Worm (Caenorhabditis elegans) whole organism, mixed stage, embryonic: ENCODE measurements around the gene pno-1.

Experiments used
- M03D4.4 ChIP-seq: sonication (generic microtip); optimal IDR thresholded peaks from 2 replicates; lab custom pipeline; 2017; ENCODE audit warnings: mild to moderate bottlenecking, missing genetic modification characterization, missing compliant biosample characterization
- bed-3 ChIP-seq: fragments of 200-800 bp; sonication (Bioruptor generic); optimal IDR thresholded peaks from 3 replicates; lab custom pipeline; 2018; ENCODE audit warnings: mild to moderate bottlenecking, missing genetic modification characterization, moderate library complexity, missing compliant biosample characterization
- blmp-1 ChIP-seq: fragments of 150-350 bp; optimal IDR thresholded peaks from 2 replicates; lab custom pipeline; 2014; ENCODE audit warnings: missing biosample characterization, missing genetic modification characterization
- ceh-39 ChIP-seq: fragments of 150-350 bp; optimal IDR thresholded peaks from 2 replicates; lab custom pipeline; 2014; ENCODE audit warnings: missing biosample characterization, missing genetic modification characterization
- ces-1 ChIP-seq: fragments of 150-350 bp; optimal IDR thresholded peaks from 2 replicates; lab custom pipeline; 2014; ENCODE audit warnings: missing biosample characterization, missing genetic modification reagents, missing genetic modification characterization
- cnd-1 ChIP-seq: fragments of 200-800 bp; sonication (Bioruptor generic); optimal IDR thresholded peaks from 2 replicates; lab custom pipeline; 2018; ENCODE audit warnings: mild to moderate bottlenecking, missing genetic modification characterization, missing compliant biosample characterization
- drap-1 ChIP-seq: fragments of 200-800 bp; sonication (Bioruptor generic); optimal IDR thresholded peaks from 3 replicates; lab custom pipeline; 2018; ENCODE audit warnings: mild to moderate bottlenecking, missing genetic modification characterization, missing compliant biosample characterization
- elt-1 ChIP-seq: sonication (generic microtip); optimal IDR thresholded peaks from 2 replicates; lab custom pipeline; 2017; ENCODE audit warnings: missing genetic modification characterization, mild to moderate bottlenecking, missing compliant biosample characterization, antibody characterized with exemption, moderate library complexity, borderline replicate concordance; ENCODE audit not compliant: insufficient read depth
- elt-3 ChIP-seq: fragments of 150-350 bp; optimal IDR thresholded peaks from 2 replicates; lab custom pipeline; 2014; ENCODE audit warnings: missing biosample characterization, missing genetic modification characterization
- flh-1 ChIP-seq: fragments of 200-800 bp; sonication (Bioruptor generic); optimal IDR thresholded peaks from 2 replicates; lab custom pipeline; 2018; ENCODE audit warnings: mild to moderate bottlenecking, missing genetic modification characterization, moderate library complexity, missing compliant biosample characterization
- hlh-1 ChIP-seq: fragments of 150-350 bp; optimal IDR thresholded peaks from 2 replicates; lab custom pipeline; 2014; ENCODE audit warnings: missing biosample characterization, missing genetic modification reagents, missing genetic modification characterization
- lin-13 ChIP-seq: fragments of 150-350 bp; optimal IDR thresholded peaks from 2 replicates; lab custom pipeline; 2014; ENCODE audit warnings: missing biosample characterization, missing genetic modification characterization
- lin-32 ChIP-seq: fragments of 200-800 bp; sonication (Bioruptor generic); optimal IDR thresholded peaks from 2 replicates; lab custom pipeline; 2018; ENCODE audit warnings: mild to moderate bottlenecking, missing genetic modification characterization, missing compliant biosample characterization
- mab-5 ChIP-seq: fragments of 150-350 bp; optimal IDR thresholded peaks from 2 replicates; lab custom pipeline; 2014; ENCODE audit warnings: missing biosample characterization, missing genetic modification characterization
- mep-1 ChIP-seq: fragments of 150-350 bp; optimal IDR thresholded peaks from 2 replicates; lab custom pipeline; 2017; ENCODE audit warnings: missing biosample characterization, missing genetic modification reagents, missing genetic modification characterization, inconsistent platforms
- mls-2 ChIP-seq: sonication (generic microtip); optimal IDR thresholded peaks from 2 replicates; lab custom pipeline; 2016; ENCODE audit warnings: mild to moderate bottlenecking, missing genetic modification characterization, moderate library complexity, missing compliant biosample characterization
- nhr-12 ChIP-seq: fragments of 150-350 bp; optimal IDR thresholded peaks from 2 replicates; lab custom pipeline; 2014; ENCODE audit warnings: missing biosample characterization, missing genetic modification characterization
- nhr-2 ChIP-seq: fragments of 150-350 bp; optimal IDR thresholded peaks from 2 replicates; lab custom pipeline; 2014; ENCODE audit warnings: missing biosample characterization, missing genetic modification characterization
- nhr-237 ChIP-seq: fragments of 150-350 bp; optimal IDR thresholded peaks from 2 replicates; lab custom pipeline; 2014; ENCODE audit warnings: missing biosample characterization, missing genetic modification characterization
- nhr-76 ChIP-seq: sonication (generic microtip); optimal IDR thresholded peaks from 2 replicates; lab custom pipeline; 2017; ENCODE audit warnings: missing biosample characterization, missing genetic modification characterization
- pha-4 ChIP-seq: fragments of 150-350 bp; optimal IDR thresholded peaks from 2 replicates; lab custom pipeline; 2018; ENCODE audit warnings: missing biosample characterization, missing genetic modification reagents, missing genetic modification characterization
- sem-2 ChIP-seq: fragments of 200-800 bp; sonication (Bioruptor generic); optimal IDR thresholded peaks from 2 replicates; lab custom pipeline; 2018; ENCODE audit warnings: mild to moderate bottlenecking, missing genetic modification characterization, missing compliant biosample characterization
- tbx-8 ChIP-seq: fragments of 200-800 bp; sonication (Bioruptor generic); optimal IDR thresholded peaks from 2 replicates; lab custom pipeline; 2018; ENCODE audit warnings: mild to moderate bottlenecking, missing genetic modification characterization, moderate library complexity, missing compliant biosample characterization
- unc-120 ChIP-seq: sonication (generic microtip); optimal IDR thresholded peaks from 2 replicates; lab custom pipeline; 2017; ENCODE audit warnings: missing genetic modification characterization, missing compliant biosample characterization; ENCODE audit not compliant: poor library complexity, severe bottlenecking
- unc-39 ChIP-seq: fragments of 150-350 bp; optimal IDR thresholded peaks from 2 replicates; lab custom pipeline; 2014; ENCODE audit warnings: missing biosample characterization, missing genetic modification characterization
- zip-8 ChIP-seq: fragments of 150-350 bp; optimal IDR thresholded peaks from 2 replicates; lab custom pipeline; 2014; ENCODE audit warnings: missing biosample characterization, missing genetic modification characterization
- ztf-11 ChIP-seq: fragments of 150-350 bp; optimal IDR thresholded peaks from 2 replicates; lab custom pipeline; 2014; ENCODE audit warnings: missing biosample characterization, missing genetic modification characterization

pno-1 gene

ce11 chrII:9700363-9700762, 42.3 kb downstream of the pno-1 start, which contains the start of the genes Y53C12A.8 and Y53C12A.7:
Gene Y53C12A.8 (minus strand): TSS chrII:9700463.
Gene Y53C12A.7 (plus strand): TSS chrII:9700543.
- TF ChIP-seq nhr-76 (tag; lab: Kevin White, UChicago) (no peak), nhr-12 (tag; lab: Kevin White, UChicago) (no peak), tbx-8 (GFP tag; lab: Kevin White, UChicago) (no peak), ztf-11 (no peak), elt-3 (tag; lab: Kevin White, UChicago) (no peak), ces-1 (GFP tag; lab: Kevin White, UChicago) (no peak), nhr-2 (tag; lab: Kevin White, UChicago) (no peak), elt-1 (tag; lab: Kevin White, UChicago) (no peak), flh-1 (GFP tag; lab: Kevin White, UChicago) (no peak), mls-2 (no peak), hlh-1 (tag; lab: Kevin White, UChicago) (no peak), mep-1 (tag; lab: Kevin White, UChicago) (no peak), M03D4.4 (tag; lab: Kevin White, UChicago) (no peak), mab-5 (no peak), lin-13 (tag; lab: Kevin White, UChicago) (no peak), ceh-39 (tag; lab: Kevin White, UChicago) (no peak), bed-3 (no peak)

DNA sequence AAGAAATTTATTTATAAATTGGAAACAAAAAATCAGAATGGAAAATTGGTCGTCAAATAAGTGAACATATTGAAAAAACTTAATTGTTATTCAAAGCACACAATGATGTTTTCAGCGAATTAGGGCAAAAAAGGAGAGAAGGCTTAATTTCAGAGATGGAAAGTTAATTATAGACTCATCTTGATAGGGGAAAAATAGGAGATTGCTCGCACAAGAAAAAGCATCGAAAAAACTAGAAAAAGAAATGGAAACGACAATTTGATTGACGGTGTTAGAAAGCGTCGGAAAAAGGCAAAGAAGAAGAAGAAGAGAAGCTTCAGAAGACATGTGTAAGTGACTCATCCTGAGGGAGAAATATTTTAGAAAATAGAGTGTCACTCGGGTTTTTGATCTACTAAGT, 46.7 kb downstream of the pno-1 start:
- no peak for TF ChIP-seq pha-4 (tag; lab: Kevin White, UChicago)
- peak; percentile 17 for TF ChIP-seq ces-1 (GFP tag; lab: Kevin White, UChicago)

ce11 chrII:9691839-9692238, 50.8 kb downstream of the pno-1 start, which contains the start of gene nlp-11:
Gene nlp-11 (minus strand): TSS chrII:9691939.
- TF ChIP-seq sem-2 (GFP tag; lab: Kevin White, UChicago), result no peak
- TF ChIP-seq drap-1 (GFP tag; lab: Kevin White, UChicago), result no peak
- TF ChIP-seq zip-8 (tag; lab: Kevin White, UChicago), result no peak
- TF ChIP-seq unc-39 (tag; lab: Kevin White, UChicago), result no peak
- no peak for TF ChIP-seq mls-2
- TF ChIP-seq bed-3, result no peak
- TF ChIP-seq cnd-1 (tag; lab: Kevin White, UChicago), result no peak
- TF ChIP-seq lin-13 (tag; lab: Kevin White, UChicago), result no peak
- TF ChIP-seq ztf-11, result no peak
- TF ChIP-seq hlh-1 (tag; lab: Kevin White, UChicago), result no peak
- TF ChIP-seq nhr-237 (tag; lab: Kevin White, UChicago), result no peak
- TF ChIP-seq blmp-1 (tag; lab: Kevin White, UChicago), result no peak
- no peak for TF ChIP-seq M03D4.4 (tag; lab: Kevin White, UChicago)
- TF ChIP-seq unc-120 (tag; lab: Kevin White, UChicago), result no peak
- TF ChIP-seq nhr-76 (tag; lab: Kevin White, UChicago), result no peak

- TF ChIP-seq pha-4 (tag; lab: Kevin White, UChicago), result no peak
- peak; percentile 48 for TF ChIP-seq ces-1 (GFP tag; lab: Kevin White, UChicago)
- TF ChIP-seq M03D4.4 (tag; lab: Kevin White, UChicago), result no peak
- TF ChIP-seq lin-32 (GFP tag; lab: Kevin White, UChicago), result no peak
- TF ChIP-seq elt-1 (tag; lab: Kevin White, UChicago), result no peak
These were observed 52.5 kb downstream of the pno-1 start for ce11 chrII:9690067-9690632.
